Fruit fly (Drosophila melanogaster) whole organism, pupa: ENCODE measurements around the gene CG3690.

ENCODE experiments used
- CG10348 ChIP-seq: fragments of 200-800 bp; sonication (Bioruptor generic); IDR thresholded peaks from 2 replicates; pipeline ENCODE4 v1.3.6; 2022; ENCODE audit warnings: missing biosample characterization, missing genetic modification characterization
- CG12605 ChIP-seq: fragments of 200-800 bp; sonication (Bioruptor generic); IDR thresholded peaks from 2 replicates; pipeline ENCODE4 v1.3.6; 2022; ENCODE audit warnings: missing biosample characterization, missing genetic modification characterization
- CG13204 ChIP-seq: fragments of 200-800 bp; sonication (Bioruptor generic); optimal IDR thresholded peaks from 2 replicates; lab custom pipeline; 2018; ENCODE audit warnings: missing biosample characterization, mild to moderate bottlenecking, missing genetic modification characterization, moderate library complexity
- CG14655 ChIP-seq: fragments of 200-800 bp; sonication (Bioruptor generic); optimal IDR thresholded peaks from 3 replicates; lab custom pipeline; 2017; ENCODE audit warnings: mild to moderate bottlenecking, missing biosample characterization, missing genetic modification reagents, missing genetic modification characterization
- CG15710 ChIP-seq: fragments of 200-800 bp; sonication (Bioruptor generic); optimal IDR thresholded peaks from 2 replicates; lab custom pipeline; 2018; ENCODE audit warnings: missing biosample characterization, mild to moderate bottlenecking, missing genetic modification characterization, moderate library complexity
- CG17806 ChIP-seq: fragments of 200-800 bp; sonication (Bioruptor generic); optimal IDR thresholded peaks from 2 replicates; lab custom pipeline; 2018; ENCODE audit warnings: missing biosample characterization, mild to moderate bottlenecking, missing genetic modification characterization, moderate library complexity
- CG32121 ChIP-seq: fragments of 200-800 bp; sonication (Bioruptor generic); IDR thresholded peaks from 2 replicates; pipeline ENCODE4 v1.3.6; 2022; ENCODE audit warnings: missing biosample characterization, missing genetic modification characterization
- CG34367 ChIP-seq: fragments of 200-800 bp; sonication (Bioruptor generic); optimal IDR thresholded peaks from 2 replicates; lab custom pipeline; 2018; ENCODE audit warnings: missing biosample characterization, mild to moderate bottlenecking, missing genetic modification characterization
- CG4496 ChIP-seq: fragments of 200-800 bp; sonication (Bioruptor generic); IDR thresholded peaks from 3 replicates; pipeline ENCODE4 v1.3.6; 2022; ENCODE audit warnings: missing biosample characterization, missing genetic modification characterization
- CG8159 ChIP-seq: fragments of 200-800 bp; sonication (Bioruptor generic); optimal IDR thresholded peaks from 3 replicates; lab custom pipeline; 2018; ENCODE audit warnings: missing biosample characterization, mild to moderate bottlenecking, missing genetic modification characterization, moderate library complexity
- CG8301 ChIP-seq: fragments of 200-800 bp; sonication (Bioruptor generic); optimal IDR thresholded peaks from 2 replicates; lab custom pipeline; 2018; ENCODE audit warnings: missing biosample characterization, mild to moderate bottlenecking, missing genetic modification characterization
- CG9948 ChIP-seq: fragments of 200-800 bp; sonication (Bioruptor generic); optimal IDR thresholded peaks from 2 replicates; lab custom pipeline; 2018; ENCODE audit warnings: missing biosample characterization, mild to moderate bottlenecking, missing genetic modification characterization, moderate library complexity
- D1 ChIP-seq: fragments of 200-800 bp; sonication (Bioruptor generic); optimal IDR thresholded peaks from 2 replicates; lab custom pipeline; 2018; ENCODE audit warnings: missing biosample characterization, mild to moderate bottlenecking, missing genetic modification characterization, moderate library complexity
- EcR ChIP-seq: fragments of 200-800 bp; sonication (Bioruptor generic); optimal IDR thresholded peaks from 3 replicates; lab custom pipeline; 2019; ENCODE audit warnings: missing biosample characterization, missing genetic modification characterization, mild to moderate bottlenecking, moderate library complexity, missing genetic modification reagents
- Ets98B ChIP-seq: fragments of 200-800 bp; sonication (Bioruptor generic); IDR thresholded peaks from 2 replicates; pipeline ENCODE4 v1.3.6; 2022; ENCODE audit warnings: missing biosample characterization, missing genetic modification characterization
- Pif1A ChIP-seq: fragments of 200-800 bp; sonication (Bioruptor generic); optimal IDR thresholded peaks from 3 replicates; lab custom pipeline; 2016; ENCODE audit warnings: missing biosample characterization, missing genetic modification characterization
- Pif1B ChIP-seq: fragments of 200-800 bp; sonication (Bioruptor generic); optimal IDR thresholded peaks from 3 replicates; lab custom pipeline; 2016; ENCODE audit warnings: missing biosample characterization, missing genetic modification characterization
- Snoo ChIP-seq: fragments of 200-800 bp; sonication (Bioruptor generic); optimal IDR thresholded peaks from 3 replicates; lab custom pipeline; 2017; ENCODE audit warnings: missing biosample characterization, mild to moderate bottlenecking, missing genetic modification characterization, inconsistent platforms
- fd96Ca ChIP-seq: fragments of 200-800 bp; sonication (Bioruptor generic); IDR thresholded peaks from 3 replicates; pipeline ENCODE4 v1.3.6; 2022; ENCODE audit warnings: missing biosample characterization, missing genetic modification characterization
- gl ChIP-seq: fragments of 200-800 bp; sonication (Bioruptor generic); optimal IDR thresholded peaks from 2 replicates; lab custom pipeline; 2018; ENCODE audit warnings: missing biosample characterization, mild to moderate bottlenecking, missing genetic modification characterization
- rn ChIP-seq: fragments of 200-800 bp; sonication (Bioruptor generic); IDR thresholded peaks from 2 replicates; pipeline ENCODE4 v1.3.6; 2022; ENCODE audit warnings: missing biosample characterization, missing genetic modification characterization

Gene CG3690

dm6 chrX:932166-932565 is 19.5 kb downstream of the CG3690 start, which contains the start of the genes CG32815 and CG3706:
Gene CG32815 (plus strand): TSS chrX:932466.
Gene CG3706 (minus strand): TSS chrX:932475.
- TF ChIP-seq CG17806 (no peak), Ets98B (GFP tag; lab: Robert Waterston, UW) (no peak), CG15710 (tag; lab: Kevin White, UChicago) (no peak), rn (GFP tag; lab: Robert Waterston, UW) (no peak), CG13204 (no peak), Pif1B (no peak), EcR (GFP tag; lab: Kevin White, UChicago) (no peak), CG4496 (GFP tag; lab: Robert Waterston, UW) (no peak), CG34367 (tag; lab: Kevin White, UChicago) (no peak), CG12605 (GFP tag; lab: Robert Waterston, UW) (no peak), CG14655 (GFP tag; lab: Kevin White, UChicago) (no peak), CG9948 (no peak), D1 (tag; lab: Kevin White, UChicago) (no peak), CG8301 (tag; lab: Kevin White, UChicago) (no peak), Snoo (no peak), CG32121 (GFP tag; lab: Robert Waterston, UW) (no peak), CG10348 (GFP tag; lab: Robert Waterston, UW) (no peak), CG8159 (tag; lab: Kevin White, UChicago) (no peak), Pif1A (GFP tag; lab: Kevin White, UChicago) (no peak), gl (tag; lab: Kevin White, UChicago) (no peak)
- TF ChIP-seq, all 21 proteins: peak for 0

- no peak for TF ChIP-seq Ets98B (GFP tag; lab: Robert Waterston, UW)
- no peak for TF ChIP-seq CG12605 (GFP tag; lab: Robert Waterston, UW)
- TF ChIP-seq CG8301 (tag; lab: Kevin White, UChicago) = no peak
- no peak for TF ChIP-seq CG15710 (tag; lab: Kevin White, UChicago)
- no peak for TF ChIP-seq CG17806
- TF ChIP-seq CG10348 (GFP tag; lab: Robert Waterston, UW) = no peak
- TF ChIP-seq CG13204 = no peak
- TF ChIP-seq CG32121 (GFP tag; lab: Robert Waterston, UW) = no peak
- no peak for TF ChIP-seq EcR (GFP tag; lab: Kevin White, UChicago)
- no peak for TF ChIP-seq rn (GFP tag; lab: Robert Waterston, UW)
- no peak for TF ChIP-seq Pif1A (GFP tag; lab: Kevin White, UChicago)
Observed at dm6 chrX:930048-930800, 21.5 kb downstream of the CG3690 start, which contains the start of gene CG3708. Gene CG3708 (minus strand): TSS chrX:930098.

- no peak for TF ChIP-seq CG17806
- TF ChIP-seq CG9948 = no peak
- no peak for TF ChIP-seq CG10348 (GFP tag; lab: Robert Waterston, UW)
- TF ChIP-seq Pif1B = no peak
- TF ChIP-seq fd96Ca = no peak
- TF ChIP-seq gl (tag; lab: Kevin White, UChicago) = no peak
- TF ChIP-seq CG34367 (tag; lab: Kevin White, UChicago) = no peak
- TF ChIP-seq CG32121 (GFP tag; lab: Robert Waterston, UW) = no peak
- no peak for TF ChIP-seq CG14655 (GFP tag; lab: Kevin White, UChicago)
- TF ChIP-seq Ets98B (GFP tag; lab: Robert Waterston, UW) = no peak
Observed at dm6 chrX:927863-928257, 23.8 kb downstream of the CG3690 start, which contains the start of the genes CG43867 and MED22. Gene CG43867 (minus strand): TSS chrX:927975. Gene MED22 (plus strand): TSS chrX:928139.

dm6 chrX:927209-927862 is 24.4 kb downstream of the CG3690 start, which contains the start of gene Lztr1:
Gene Lztr1 (minus strand): TSS chrX:927582.
- TF ChIP-seq CG34367 (tag; lab: Kevin White, UChicago) (no peak), CG13204 (no peak)

- TF ChIP-seq Ets98B (GFP tag; lab: Robert Waterston, UW) (no peak), CG8159 (tag; lab: Kevin White, UChicago) (no peak), gl (tag; lab: Kevin White, UChicago) (no peak), CG32121 (GFP tag; lab: Robert Waterston, UW) (no peak), rn (GFP tag; lab: Robert Waterston, UW) (no peak), CG13204 (no peak), CG15710 (tag; lab: Kevin White, UChicago) (no peak), Pif1B (no peak), CG8301 (tag; lab: Kevin White, UChicago) (no peak), CG10348 (GFP tag; lab: Robert Waterston, UW) (no peak), Pif1A (GFP tag; lab: Kevin White, UChicago) (no peak), CG4496 (GFP tag; lab: Robert Waterston, UW) (no peak), CG12605 (GFP tag; lab: Robert Waterston, UW) (no peak), fd96Ca (no peak), CG17806 (no peak), D1 (tag; lab: Kevin White, UChicago) (no peak), CG34367 (tag; lab: Kevin White, UChicago) (no peak), CG14655 (GFP tag; lab: Kevin White, UChicago) (no peak), EcR (GFP tag; lab: Kevin White, UChicago) (no peak), Snoo (no peak)
- TF ChIP-seq, all 21 proteins: peak for 0
Observed at dm6 chrX:921359-921758, 30.3 kb downstream of the CG3690 start.
